Worm (Caenorhabditis elegans): ENCODE measurements around the gene rpl-15.

rpl-15 gene

DNA sequence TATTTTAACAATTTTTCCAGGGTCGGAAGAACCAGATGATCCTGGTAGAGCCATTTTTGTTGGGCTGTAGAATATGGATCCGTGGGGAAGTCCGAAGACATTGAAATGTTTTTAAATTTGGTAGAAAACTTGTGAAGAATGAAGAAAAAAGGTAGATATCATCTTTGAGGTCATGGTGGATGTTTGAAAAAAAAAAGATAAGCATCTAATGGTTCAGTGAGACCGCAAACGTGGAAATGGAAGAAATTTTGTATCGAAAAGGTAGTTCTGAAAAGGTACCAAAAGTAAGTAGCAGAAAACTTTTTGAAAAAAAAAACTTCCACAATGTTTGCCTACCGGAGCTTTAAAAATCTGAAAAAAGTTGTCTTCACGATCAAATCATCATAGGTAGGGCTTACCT, 50.8 kb downstream of the rpl-15 start, which contains the start of gene prmt-4:
Gene prmt-4, minus strand, starts transcription at position 101 of the 400 bp plus-strand sequence.
- TF ChIP-seq lsy-2 (tag; optimal IDR thresholded peaks at IDR 0.05) (no peak), M03D4.4 (tag; optimal IDR thresholded peaks at IDR 0.05) (no peak), sem-2 (GFP tag; optimal IDR thresholded peaks at IDR 0.05) (no peak), blmp-1 (tag; optimal IDR thresholded peaks at IDR 0.05) (no peak), zip-8 (tag; optimal IDR thresholded peaks at IDR 0.05) (no peak), mab-5 (tag; optimal IDR thresholded peaks at IDR 0.05) (no peak), hlh-1 (tag; optimal IDR thresholded peaks at IDR 0.05) (no peak)

Data from whole organism, mixed stage, embryonic.